Worm (Caenorhabditis elegans): ENCODE data around the gene K04G11.1.

K04G11.1 gene

ce11 chrX:14297209-14297608, 38.1 kb upstream of the K04G11.1 start (continued):
- TF ChIP-seq K09A11.1 (tag; optimal IDR thresholded peaks at IDR 0.05; ENCODE audit: insufficient read depth) = no peak
- TF ChIP-seq hlh-15 (tag; optimal IDR thresholded peaks at IDR 0.05) = no peak
- peak; percentile 84 for TF ChIP-seq ceh-31 (tag; optimal IDR thresholded peaks at IDR 0.05)
- no peak for TF ChIP-seq pha-4 (tag; optimal IDR thresholded peaks at IDR 0.05)
- no peak for TF ChIP-seq hlh-8 (tag; optimal IDR thresholded peaks at IDR 0.05)
- TF ChIP-seq ceh-9 (tag; optimal IDR thresholded peaks at IDR 0.05) = no peak
- TF ChIP-seq unc-55 (GFP tag; optimal IDR thresholded peaks at IDR 0.05) = peak; percentile 84
- no peak for TF ChIP-seq ceh-45 (GFP tag; IDR thresholded peaks at IDR 0.05)
- TF ChIP-seq ceh-34 (tag; optimal IDR thresholded peaks at IDR 0.05) = peak; percentile 65
- TF ChIP-seq hlh-6 (tag; optimal IDR thresholded peaks at IDR 0.05) = no peak
- no peak for TF ChIP-seq pax-1 (tag; optimal IDR thresholded peaks at IDR 0.05)
- peak; percentile 30 for TF ChIP-seq fkh-6 (tag; optimal IDR thresholded peaks at IDR 0.05)
- no peak for TF ChIP-seq ceh-19 (GFP tag; optimal IDR thresholded peaks at IDR 0.05)
- no peak for TF ChIP-seq odd-2 (tag; optimal IDR thresholded peaks at IDR 0.05)
- TF ChIP-seq hlh-30 (tag; optimal IDR thresholded peaks at IDR 0.05; ENCODE audit: insufficient read depth) = peak; percentile 37
- TF ChIP-seq zip-5 (tag; optimal IDR thresholded peaks at IDR 0.05) = no peak
- no peak for TF ChIP-seq mec-3 (tag; optimal IDR thresholded peaks at IDR 0.05; ENCODE audit: borderline replicate concordance)
- peak; percentile 70 for TF ChIP-seq unc-42 (tag; optimal IDR thresholded peaks at IDR 0.05)

- TF ChIP-seq pag-3 (tag; optimal IDR thresholded peaks at IDR 0.05; ENCODE audit: borderline replicate concordance) (no peak), nhr-11 (tag; optimal IDR thresholded peaks at IDR 0.05) (no peak), ceh-18 (tag; optimal IDR thresholded peaks at IDR 0.05) (no peak), eyg-1 (tag; optimal IDR thresholded peaks at IDR 0.05) (no peak), hlh-30 (tag; optimal IDR thresholded peaks at IDR 0.05; ENCODE audit: insufficient read depth) (no peak), F13H6.1 (tag; optimal IDR thresholded peaks at IDR 0.05) (no peak), fkh-10 (GFP tag; optimal IDR thresholded peaks at IDR 0.05) (no peak), ets-4 (tag; optimal IDR thresholded peaks at IDR 0.05) (no peak), lin-11 (tag; optimal IDR thresholded peaks at IDR 0.05) (no peak), dmd-4 (tag; optimal IDR thresholded peaks at IDR 0.05; ENCODE audit: borderline replicate concordance) (no peak), pros-1 (tag; optimal IDR thresholded peaks at IDR 0.05) (no peak)
These were observed 32.2 kb upstream of the K04G11.1 start, which contains the start of gene C11H1.5 for ce11 chrX:14303078-14303477. Gene C11H1.5, minus strand, starts transcription at chrX:14303178.

ce11 chrX:14307667-14308066, 27.7 kb upstream of the K04G11.1 start, which contains the start of gene gphr-2:
Gene gphr-2, minus strand, starts transcription at chrX:14307767.
- TF ChIP-seq ama-1 (optimal IDR thresholded peaks at IDR 0.05) (no peak), elt-4 (tag; optimal IDR thresholded peaks at IDR 0.05) (no peak), ceh-19 (GFP tag; optimal IDR thresholded peaks at IDR 0.05) (no peak), ceh-2 (tag; optimal IDR thresholded peaks at IDR 0.05) (no peak), odd-2 (tag; optimal IDR thresholded peaks at IDR 0.05) (no peak), F13H6.1 (tag; optimal IDR thresholded peaks at IDR 0.05) (no peak), ahr-1 (tag; optimal IDR thresholded peaks at IDR 0.05) (no peak)

ce11 chrX:14309656-14310055, 25.7 kb upstream of the K04G11.1 start:
- TF ChIP-seq gmeb-2 (tag; optimal IDR thresholded peaks at IDR 0.05) = no peak
- TF ChIP-seq tbx-2 (tag; optimal IDR thresholded peaks at IDR 0.05) = no peak
- TF ChIP-seq nhr-11 (tag; optimal IDR thresholded peaks at IDR 0.05) = no peak
- no peak for TF ChIP-seq nfya-1 (tag; optimal IDR thresholded peaks at IDR 0.05)
- no peak for TF ChIP-seq hlh-30 (tag; optimal IDR thresholded peaks at IDR 0.05; ENCODE audit: insufficient read depth)
- TF ChIP-seq fkh-10 (GFP tag; optimal IDR thresholded peaks at IDR 0.05) = no peak
- TF ChIP-seq pros-1 (tag; optimal IDR thresholded peaks at IDR 0.05) = no peak
- TF ChIP-seq tbx-7 (tag; optimal IDR thresholded peaks at IDR 0.05) = no peak
- TF ChIP-seq ceh-30 (tag; optimal IDR thresholded peaks at IDR 0.05) = no peak
- TF ChIP-seq sox-4 (tag; optimal IDR thresholded peaks at IDR 0.05) = no peak
